Worm (Caenorhabditis elegans) whole organism, L4 larva: ENCODE data around the gene F13D2.1.

Source experiments
- F10B5.3 ChIP-seq: sonication (generic microtip); optimal IDR thresholded peaks from 2 replicates; lab custom pipeline; 2016; ENCODE audit warnings: mild to moderate bottlenecking, missing genetic modification characterization, missing compliant biosample characterization
- F26F4.8 ChIP-seq: fragments of 200-800 bp; sonication (Bioruptor generic); conservative IDR thresholded peaks from 2 replicates; pipeline ENCODE4 v1.3.6; 2022; ENCODE audit warnings: missing genetic modification characterization, missing compliant biosample characterization
- F37D6.2 ChIP-seq: sonication (generic microtip); optimal IDR thresholded peaks from 2 replicates; lab custom pipeline; 2016; ENCODE audit warnings: mild to moderate bottlenecking, missing genetic modification characterization, missing compliant biosample characterization
- F44E2.7 ChIP-seq: fragments of 200-800 bp; sonication (Bioruptor generic); IDR thresholded peaks from 2 replicates; pipeline ENCODE4 v2.1.2; 2022; ENCODE audit warnings: missing genetic modification characterization, missing compliant biosample characterization
- T20F7.1 ChIP-seq: fragments of 200-800 bp; sonication (Bioruptor generic); optimal IDR thresholded peaks from 2 replicates; lab custom pipeline; 2018; ENCODE audit warnings: mild to moderate bottlenecking, missing genetic modification characterization, missing compliant biosample characterization
- T26A8.4 ChIP-seq: fragments of 200-800 bp; sonication (Bioruptor generic); IDR thresholded peaks from 2 replicates; pipeline ENCODE4 v1.3.6; 2022; ENCODE audit warnings: missing genetic modification characterization, missing compliant biosample characterization
- Y105C5A.15 ChIP-seq: fragments of 200-800 bp; sonication (Bioruptor generic); IDR thresholded peaks from 2 replicates; pipeline ENCODE4 v1.3.6; 2022; ENCODE audit warnings: missing genetic modification characterization, missing compliant biosample characterization
- Y48G9A.11 ChIP-seq: fragments of 200-800 bp; sonication (Bioruptor generic); IDR thresholded peaks from 2 replicates; pipeline ENCODE4 v1.3.6; 2022; ENCODE audit warnings: missing genetic modification reagents, missing genetic modification characterization, missing compliant biosample characterization
- Y5F2A.4 ChIP-seq: fragments of 200-800 bp; sonication (Bioruptor generic); optimal IDR thresholded peaks from 2 replicates; lab custom pipeline; 2018; ENCODE audit warnings: mild to moderate bottlenecking, missing genetic modification characterization, missing compliant biosample characterization
- arid-1 ChIP-seq: fragments of 200-800 bp; sonication (Bioruptor generic); conservative IDR thresholded peaks from 2 replicates; pipeline ENCODE4 v1.3.6; 2022; ENCODE audit warnings: missing genetic modification reagents, missing genetic modification characterization, missing compliant biosample characterization
- ceh-20 ChIP-seq: fragments of 200-800 bp; sonication (Bioruptor generic); IDR thresholded peaks from 2 replicates; pipeline ENCODE4 v1.3.6; 2022; ENCODE audit warnings: missing genetic modification reagents, missing genetic modification characterization, missing compliant biosample characterization
- ceh-28 ChIP-seq: fragments of 150-350 bp; optimal IDR thresholded peaks from 2 replicates; lab custom pipeline; 2014; ENCODE audit warnings: missing biosample characterization, missing genetic modification reagents, missing genetic modification characterization
- ceh-44 ChIP-seq: fragments of 200-800 bp; sonication (Bioruptor generic); IDR thresholded peaks from 2 replicates; pipeline ENCODE4 v1.3.6; 2022; ENCODE audit warnings: missing genetic modification reagents, missing genetic modification characterization, missing compliant biosample characterization
- ceh-62 ChIP-seq: sonication (generic microtip); optimal IDR thresholded peaks from 2 replicates; lab custom pipeline; 2017; ENCODE audit warnings: missing biosample characterization, missing genetic modification characterization
- ces-1 ChIP-seq: fragments of 150-350 bp; sonication (generic microtip); optimal IDR thresholded peaks from 4 replicates; lab custom pipeline; 2014; ENCODE audit warnings: missing biosample characterization, missing genetic modification reagents, missing genetic modification characterization
- ctbp-1 ChIP-seq: fragments of 200-800 bp; sonication (Bioruptor generic); IDR thresholded peaks from 2 replicates; pipeline ENCODE4 v1.3.6; 2022; ENCODE audit warnings: missing genetic modification reagents, missing genetic modification characterization, missing compliant biosample characterization
- dmd-6 ChIP-seq: fragments of 200-800 bp; sonication (Bioruptor generic); IDR thresholded peaks from 2 replicates; pipeline ENCODE4 v1.3.6; 2022; ENCODE audit warnings: missing genetic modification reagents, missing genetic modification characterization, missing compliant biosample characterization
- dpl-1 ChIP-seq: fragments of 150-350 bp; optimal IDR thresholded peaks from 2 replicates; lab custom pipeline; 2014; ENCODE audit warnings: missing biosample characterization, missing genetic modification reagents, missing genetic modification characterization
- dve-1 ChIP-seq: sonication (generic microtip); optimal IDR thresholded peaks from 2 replicates; lab custom pipeline; 2017; ENCODE audit warnings: antibody characterized with exemption, mild to moderate bottlenecking, missing genetic modification characterization, missing compliant biosample characterization; ENCODE audit not compliant: insufficient read depth
- fkh-10 ChIP-seq: fragments of 150-350 bp; optimal IDR thresholded peaks from 2 replicates; lab custom pipeline; 2014; ENCODE audit warnings: missing biosample characterization, missing genetic modification reagents, missing genetic modification characterization
- fos-1 ChIP-seq: fragments of 150-350 bp; optimal IDR thresholded peaks from 2 replicates; lab custom pipeline; 2014; ENCODE audit warnings: missing biosample characterization, missing genetic modification characterization
- gei-8 ChIP-seq: fragments of 200-800 bp; sonication (Bioruptor generic); optimal IDR thresholded peaks from 2 replicates; lab custom pipeline; 2018; ENCODE audit warnings: mild to moderate bottlenecking, missing genetic modification characterization, missing compliant biosample characterization
- jun-1 ChIP-seq: fragments of 150-350 bp; optimal IDR thresholded peaks from 2 replicates; lab custom pipeline; 2014; ENCODE audit warnings: missing biosample characterization, missing genetic modification reagents, missing genetic modification characterization
- lim-7 ChIP-seq: fragments of 200-800 bp; sonication (Bioruptor generic); IDR thresholded peaks from 2 replicates; pipeline ENCODE4 v1.3.6; 2022; ENCODE audit warnings: missing genetic modification characterization, missing compliant biosample characterization
- lin-13 ChIP-seq: fragments of 150-350 bp; optimal IDR thresholded peaks from 2 replicates; lab custom pipeline; 2014; ENCODE audit warnings: missing biosample characterization, missing genetic modification reagents, missing genetic modification characterization
- lin-15B ChIP-seq: fragments of 150-350 bp; sonication (generic microtip); optimal IDR thresholded peaks from 3 replicates; lab custom pipeline; 2014; ENCODE audit warnings: missing biosample characterization, missing genetic modification characterization
- lin-38 ChIP-seq: fragments of 200-800 bp; sonication (Bioruptor generic); IDR thresholded peaks from 2 replicates; pipeline ENCODE4 v1.3.6; 2022; ENCODE audit warnings: missing genetic modification reagents, missing genetic modification characterization, missing compliant biosample characterization
- lsy-2 ChIP-seq, 2 experiments: fragments of 150-350 bp in 1 of 2; sonication (generic microtip) in 1 of 2; optimal IDR thresholded peaks; 2 replicates each; lab custom pipeline; 2014 to 2017; ENCODE audit warnings: missing biosample characterization in 2 of 2, missing genetic modification characterization in 2 of 2
- madf-5 ChIP-seq, 2 experiments: fragments of 200-800 bp; sonication (Bioruptor generic); IDR thresholded peaks; 2 replicates each; pipeline ENCODE4 v1.3.6; 2022; ENCODE audit warnings: missing compliant biosample characterization in 2 of 2, missing genetic modification characterization in 2 of 2
- mdl-1 ChIP-seq, 2 experiments: fragments of 150-350 bp in 1 of 2; sonication (generic microtip) in 1 of 2; optimal IDR thresholded peaks; 2 replicates each; lab custom pipeline; 2014 to 2017; ENCODE audit warnings: missing biosample characterization in 2 of 2, missing genetic modification characterization in 2 of 2
- mep-1 ChIP-seq: fragments of 150-350 bp; sonication (generic microtip); optimal IDR thresholded peaks from 3 replicates; lab custom pipeline; 2014; ENCODE audit warnings: missing biosample characterization, missing genetic modification characterization
- mes-2 ChIP-seq: sonication (generic microtip); optimal IDR thresholded peaks from 2 replicates; lab custom pipeline; 2016; ENCODE audit warnings: missing genotype, mild to moderate bottlenecking, missing genetic modification characterization, missing compliant biosample characterization; ENCODE audit not compliant: poor library complexity, severe bottlenecking
- mxl-3 ChIP-seq: fragments of 200-800 bp; sonication (Bioruptor generic); optimal IDR thresholded peaks from 2 replicates; lab custom pipeline; 2018; ENCODE audit warnings: mild to moderate bottlenecking, missing genetic modification characterization, missing compliant biosample characterization
- nhr-28 ChIP-seq: fragments of 150-350 bp; optimal IDR thresholded peaks from 2 replicates; lab custom pipeline; 2014; ENCODE audit warnings: missing biosample characterization, missing genetic modification characterization
- nhr-42 ChIP-seq: fragments of 200-800 bp; sonication (Bioruptor generic); IDR thresholded peaks from 2 replicates; pipeline ENCODE4 v1.3.6; 2022; ENCODE audit warnings: missing genetic modification characterization, missing compliant biosample characterization
- nhr-48 ChIP-seq: sonication (generic microtip); optimal IDR thresholded peaks from 2 replicates; lab custom pipeline; 2016; ENCODE audit warnings: mild to moderate bottlenecking, missing genetic modification characterization, missing compliant biosample characterization
- php-3 ChIP-seq: fragments of 200-800 bp; sonication (Bioruptor generic); IDR thresholded peaks from 2 replicates; pipeline ENCODE4 v1.3.6; 2022; ENCODE audit warnings: missing genetic modification reagents, missing genetic modification characterization, missing compliant biosample characterization
- pqm-1 ChIP-seq: sonication (generic microtip); optimal IDR thresholded peaks from 2 replicates; lab custom pipeline; 2017; ENCODE audit warnings: missing biosample characterization, missing genetic modification characterization
- rbr-2 ChIP-seq: sonication (generic microtip); optimal IDR thresholded peaks from 2 replicates; lab custom pipeline; 2016; ENCODE audit warnings: missing genotype, missing genetic modification characterization, missing compliant biosample characterization
- saeg-2 ChIP-seq: fragments of 200-800 bp; sonication (Bioruptor generic); IDR thresholded peaks from 2 replicates; pipeline ENCODE4 v1.3.6; 2022; ENCODE audit warnings: missing genetic modification reagents, missing genetic modification characterization, missing compliant biosample characterization
- snpc-1.2 ChIP-seq: fragments of 200-800 bp; sonication (Bioruptor generic); IDR thresholded peaks from 2 replicates; pipeline ENCODE4 v1.3.6; 2022; ENCODE audit warnings: missing genetic modification reagents, missing genetic modification characterization, missing compliant biosample characterization
- spr-3 ChIP-seq: fragments of 200-800 bp; sonication (Bioruptor generic); optimal IDR thresholded peaks from 2 replicates; lab custom pipeline; 2018; ENCODE audit warnings: mild to moderate bottlenecking, missing genetic modification characterization, missing compliant biosample characterization
- tag-97 ChIP-seq: fragments of 200-800 bp; sonication (Bioruptor generic); IDR thresholded peaks from 2 replicates; pipeline ENCODE4 v1.3.6; 2022; ENCODE audit warnings: missing genetic modification characterization, missing compliant biosample characterization
- tra-1 ChIP-seq: fragments of 200-800 bp; sonication (Bioruptor generic); IDR thresholded peaks from 2 replicates; pipeline ENCODE4 v1.3.6; 2022; ENCODE audit warnings: missing genetic modification reagents, missing genetic modification characterization, missing compliant biosample characterization
- unc-130 ChIP-seq: sonication (generic microtip); optimal IDR thresholded peaks from 2 replicates; lab custom pipeline; 2016; ENCODE audit warnings: missing genetic modification reagents, missing genetic modification characterization, missing compliant biosample characterization
- unc-39 ChIP-seq: sonication (generic microtip); optimal IDR thresholded peaks from 2 replicates; lab custom pipeline; 2017; ENCODE audit warnings: missing biosample characterization, missing genetic modification characterization
- vab-7 ChIP-seq: fragments of 200-800 bp; sonication (Bioruptor generic); IDR thresholded peaks from 2 replicates; pipeline ENCODE4 v1.3.6; 2022; ENCODE audit warnings: missing genetic modification reagents, missing genetic modification characterization, missing compliant biosample characterization
- zfp-2 ChIP-seq: sonication (generic microtip); optimal IDR thresholded peaks from 2 replicates; lab custom pipeline; 2016; ENCODE audit warnings: mild to moderate bottlenecking, missing genetic modification characterization, missing compliant biosample characterization
- zip-11 ChIP-seq: fragments of 200-800 bp; sonication (Bioruptor generic); IDR thresholded peaks from 2 replicates; pipeline ENCODE4 v1.3.6; 2022; ENCODE audit warnings: missing genetic modification characterization, missing compliant biosample characterization
- zip-2 ChIP-seq: fragments of 150-350 bp; optimal IDR thresholded peaks from 2 replicates; lab custom pipeline; 2014; ENCODE audit warnings: missing biosample characterization, missing genetic modification characterization
- ztf-11 ChIP-seq: fragments of 150-350 bp; optimal IDR thresholded peaks from 2 replicates; lab custom pipeline; 2014; ENCODE audit warnings: missing biosample characterization, missing genetic modification characterization

Gene F13D2.1

ce11 chrX:11215420-11216050 is 26.1 kb upstream of the F13D2.1 start, which contains the start of the genes C34F6.7 and idh-2 (continued):
- TF ChIP-seq lin-38 (no peak), spr-3 (no peak), Y5F2A.4 (GFP tag; lab: Kevin White, UChicago) (no peak), dpl-1 (GFP tag; lab: Kevin White, UChicago) (peak; percentile 34), rbr-2 (tag; lab: Kevin White, UChicago) (peak; percentile 3), T26A8.4 (GFP tag; lab: Robert Waterston, UW) (no peak), ceh-62 (tag; lab: Kevin White, UChicago) (no peak), dmd-6 (GFP tag; lab: Robert Waterston, UW) (peak; percentile 35), mep-1 (peak; percentile 42), ceh-20 (GFP tag; lab: Robert Waterston, UW) (0 out of 2 replicates have a peak, but pooled peaks have one; percentile 32), tag-97 (no peak), lsy-2 (tag; optimal IDR thresholded peaks at IDR 0.05; lab: Kevin White, UChicago) (peak in 1 of 2 experiments; percentile 41), T20F7.1 (GFP tag; lab: Kevin White, UChicago) (no peak), F26F4.8 (GFP tag; lab: Robert Waterston, UW) (no peak), F10B5.3 (tag; lab: Kevin White, UChicago) (no peak), jun-1 (tag; lab: Kevin White, UChicago) (no peak), F44E2.7 (GFP tag; lab: Robert Waterston, UW) (no peak), Y48G9A.11 (GFP tag; lab: Robert Waterston, UW) (no peak), unc-130 (GFP tag; lab: Kevin White, UChicago) (no peak), Y105C5A.15 (no peak), mxl-3 (peak; percentile 20), lin-15B (tag; lab: Kevin White, UChicago) (no peak), zip-11 (GFP tag; lab: Robert Waterston, UW) (no peak), saeg-2 (no peak), zip-2 (tag; lab: Kevin White, UChicago) (no peak), arid-1 (GFP tag; lab: Robert Waterston, UW) (no peak), tra-1 (GFP tag; lab: Robert Waterston, UW) (no peak), ceh-44 (GFP tag; lab: Robert Waterston, UW) (no peak), madf-5 (GFP tag; IDR thresholded peaks at IDR 0.05; lab: Robert Waterston, UW) (no peak), nhr-42 (GFP tag; lab: Robert Waterston, UW) (no peak), mdl-1 (tag; optimal IDR thresholded peaks at IDR 0.05; lab: Kevin White, UChicago) (peak in 1 of 2 experiments; percentile 35), fkh-10 (GFP tag; lab: Kevin White, UChicago) (no peak), dve-1 (tag; lab: Kevin White, UChicago) (peak; percentile 3), ztf-11 (no peak), nhr-48 (tag; lab: Kevin White, UChicago) (peak; percentile 64), vab-7 (no peak), ceh-28 (no peak), unc-39 (tag; lab: Kevin White, UChicago) (no peak), lin-13 (no peak), fos-1 (tag; lab: Kevin White, UChicago) (no peak), ctbp-1 (GFP tag; lab: Robert Waterston, UW) (no peak), lim-7 (GFP tag; lab: Robert Waterston, UW) (no peak), mes-2 (tag; lab: Kevin White, UChicago) (peak; percentile 68), snpc-1.2 (no peak), php-3 (GFP tag; lab: Robert Waterston, UW) (no peak), nhr-28 (tag; lab: Kevin White, UChicago) (peak; percentile 70), pqm-1 (tag; lab: Kevin White, UChicago) (peak; percentile 44), F37D6.2 (tag; lab: Kevin White, UChicago) (no peak), ces-1 (no peak), zfp-2 (tag; lab: Kevin White, UChicago) (no peak), gei-8 (no peak)
